Fruit fly (Drosophila melanogaster) S2 (cell line): Measurements from ENCODE around the gene CG4995.

Experiments used
- CG8478 ChIP-seq: fragments of >200 bp; optimal IDR thresholded peaks from 2 replicates; lab custom pipeline; 2018
- CTCF ChIP-seq, 2 experiments: fragments of >200 bp; optimal IDR thresholded peaks; 2 replicates each; lab custom pipeline; 2018

DNA sequence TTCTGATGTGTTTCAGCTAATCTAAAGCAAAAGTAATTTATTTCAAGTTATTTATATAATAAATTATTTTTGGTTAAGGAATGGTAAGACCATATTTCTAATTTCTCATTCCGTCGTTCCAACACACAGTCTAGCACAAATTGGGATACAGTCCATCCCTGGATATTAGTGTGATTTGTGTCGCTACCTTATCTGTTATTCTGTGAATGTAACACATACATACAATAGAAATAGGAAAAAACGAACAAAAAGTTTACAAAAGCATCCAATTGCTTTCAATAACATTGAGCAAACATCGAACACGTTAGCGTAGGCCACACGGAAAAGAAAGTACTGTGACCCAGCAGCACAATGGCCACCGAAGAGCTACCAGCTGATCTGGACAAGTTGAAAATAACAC is 44.2 kb downstream of the CG4995 start, which contains the start of gene CG5056:
- TF ChIP-seq CTCF (optimal IDR thresholded peaks at IDR 0.05; lab: Kevin White, UChicago) = no peak
- no peak for TF ChIP-seq CG8478 (lab: Kevin White, UChicago)
